Worm (Caenorhabditis elegans) whole organism, mixed stage, embryonic: ENCODE results near the gene nhr-283.

ENCODE experiments used
- M03D4.4 ChIP-seq: sonication (generic microtip); optimal IDR thresholded peaks from 2 replicates; lab custom pipeline; 2017; ENCODE audit warnings: mild to moderate bottlenecking, missing genetic modification characterization, missing compliant biosample characterization
- ceh-43 ChIP-seq: fragments of 200-800 bp; sonication (Bioruptor generic); optimal IDR thresholded peaks from 2 replicates; lab custom pipeline; 2018; ENCODE audit warnings: mild to moderate bottlenecking, missing genetic modification characterization, moderate library complexity, missing compliant biosample characterization
- elt-3 ChIP-seq: fragments of 150-350 bp; optimal IDR thresholded peaks from 2 replicates; lab custom pipeline; 2014; ENCODE audit warnings: missing biosample characterization, missing genetic modification characterization
- lin-13 ChIP-seq: fragments of 150-350 bp; optimal IDR thresholded peaks from 2 replicates; lab custom pipeline; 2014; ENCODE audit warnings: missing biosample characterization, missing genetic modification characterization
- nhr-12 ChIP-seq: fragments of 150-350 bp; optimal IDR thresholded peaks from 2 replicates; lab custom pipeline; 2014; ENCODE audit warnings: missing biosample characterization, missing genetic modification characterization
- nhr-237 ChIP-seq: fragments of 150-350 bp; optimal IDR thresholded peaks from 2 replicates; lab custom pipeline; 2014; ENCODE audit warnings: missing biosample characterization, missing genetic modification characterization
- nhr-28 ChIP-seq: fragments of 150-350 bp; optimal IDR thresholded peaks from 2 replicates; lab custom pipeline; 2014; ENCODE audit warnings: missing biosample characterization, missing genetic modification characterization
- unc-120 ChIP-seq: sonication (generic microtip); optimal IDR thresholded peaks from 2 replicates; lab custom pipeline; 2017; ENCODE audit warnings: missing genetic modification characterization, missing compliant biosample characterization; ENCODE audit not compliant: poor library complexity, severe bottlenecking
- unc-39 ChIP-seq: fragments of 150-350 bp; optimal IDR thresholded peaks from 2 replicates; lab custom pipeline; 2014; ENCODE audit warnings: missing biosample characterization, missing genetic modification characterization
- ztf-11 ChIP-seq: fragments of 150-350 bp; optimal IDR thresholded peaks from 2 replicates; lab custom pipeline; 2014; ENCODE audit warnings: missing biosample characterization, missing genetic modification characterization

DNA sequence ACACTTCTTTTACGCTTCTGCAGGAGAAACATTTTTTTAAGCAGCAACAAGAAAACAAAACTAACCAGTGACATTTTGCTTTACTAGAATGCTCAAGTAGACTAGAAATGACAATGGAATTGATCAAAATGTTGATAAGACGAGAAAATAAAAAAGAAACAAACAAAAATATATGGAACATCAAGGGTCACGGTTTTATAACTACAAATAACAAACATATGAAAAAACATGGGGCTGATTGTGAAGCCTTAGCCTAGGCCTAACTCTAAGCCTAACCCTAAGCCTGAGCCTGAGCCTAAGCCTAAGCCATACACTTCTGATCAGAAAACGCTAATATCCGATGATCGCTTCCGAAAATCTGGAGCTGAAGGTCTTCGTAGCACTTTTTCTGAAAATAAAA, 46.1 kb downstream of the nhr-283 start, which contains the start of gene Y6E2A.10:
- TF ChIP-seq elt-3 (tag; lab: Kevin White, UChicago) (no peak), nhr-237 (tag; lab: Kevin White, UChicago) (no peak), nhr-12 (no peak), ceh-43 (no peak), ztf-11 (no peak), M03D4.4 (tag; lab: Kevin White, UChicago) (no peak), unc-39 (no peak), nhr-28 (tag; lab: Kevin White, UChicago) (no peak), unc-120 (no peak), lin-13 (tag; lab: Kevin White, UChicago) (no peak)
